Fruit fly (Drosophila melanogaster) whole organism, embryonic: ENCODE results near the gene Grik.
A peak's percentile ranks its signal among the peaks of the same experiment; 100 is the strongest.

ENCODE experiments used
- CG11504 ChIP-seq: fragments of 200-800 bp; sonication (Bioruptor generic); optimal IDR thresholded peaks from 3 replicates; lab custom pipeline; 2019; ENCODE audit warnings: missing biosample characterization, mild to moderate bottlenecking, missing genetic modification characterization, moderate library complexity
- CG12391 ChIP-seq: fragments of 200-800 bp; sonication (Bioruptor generic); optimal IDR thresholded peaks from 3 replicates; lab custom pipeline; 2018; ENCODE audit warnings: missing biosample characterization, mild to moderate bottlenecking, missing genetic modification characterization, moderate library complexity
- CG13775 ChIP-seq: fragments of 200-800 bp; sonication (Bioruptor generic); optimal IDR thresholded peaks from 3 replicates; lab custom pipeline; 2017; ENCODE audit warnings: missing biosample characterization, mild to moderate bottlenecking, missing genetic modification characterization
- CG14014 ChIP-seq: fragments of 200-800 bp; sonication (Bioruptor generic); IDR thresholded peaks from 2 replicates; pipeline ENCODE4 v1.3.6; 2022; ENCODE audit warnings: missing biosample characterization, missing genetic modification characterization
- CG17912 ChIP-seq: fragments of 200-800 bp; sonication (Bioruptor generic); optimal IDR thresholded peaks from 2 replicates; lab custom pipeline; 2018; ENCODE audit warnings: missing biosample characterization, mild to moderate bottlenecking, missing genetic modification characterization
- CG18599 ChIP-seq: fragments of 200-800 bp; sonication (Bioruptor generic); optimal IDR thresholded peaks from 3 replicates; lab custom pipeline; 2017; ENCODE audit warnings: missing biosample characterization, missing genetic modification characterization, mild to moderate bottlenecking, moderate library complexity, missing genetic modification reagents
- CG2202 ChIP-seq: fragments of 200-800 bp; sonication (Bioruptor generic); optimal IDR thresholded peaks from 2 replicates; lab custom pipeline; 2018; ENCODE audit warnings: missing biosample characterization, mild to moderate bottlenecking, missing genetic modification characterization
- CG2678 ChIP-seq: fragments of 200-800 bp; sonication (Bioruptor generic); optimal IDR thresholded peaks from 3 replicates; lab custom pipeline; 2019; ENCODE audit warnings: missing biosample characterization, mild to moderate bottlenecking, missing genetic modification characterization, moderate library complexity
- CG3847 ChIP-seq: fragments of 200-800 bp; sonication (Bioruptor generic); IDR thresholded peaks from 2 replicates; pipeline ENCODE4 v1.3.6; 2022; ENCODE audit warnings: missing biosample characterization, missing genetic modification characterization
- CG5953 ChIP-seq: fragments of 200-800 bp; sonication (Bioruptor generic); IDR thresholded peaks from 2 replicates; pipeline ENCODE4 v1.3.6; 2022; ENCODE audit warnings: missing biosample characterization, missing genetic modification characterization
- CG6765 ChIP-seq: fragments of 200-800 bp; sonication (Bioruptor generic); optimal IDR thresholded peaks from 3 replicates; lab custom pipeline; 2017; ENCODE audit warnings: missing biosample characterization, mild to moderate bottlenecking, missing genetic modification characterization
- CG7556 ChIP-seq: fragments of 200-800 bp; sonication (Bioruptor generic); optimal IDR thresholded peaks from 2 replicates; lab custom pipeline; 2017; ENCODE audit warnings: missing biosample characterization, mild to moderate bottlenecking, missing genetic modification characterization
- CG7839 ChIP-seq: fragments of 200-800 bp; sonication (Bioruptor generic); optimal IDR thresholded peaks from 3 replicates; lab custom pipeline; 2018; ENCODE audit warnings: missing biosample characterization, mild to moderate bottlenecking, missing genetic modification characterization, moderate library complexity
- CG9932 ChIP-seq: fragments of 200-800 bp; sonication (Bioruptor generic); IDR thresholded peaks from 2 replicates; pipeline ENCODE4 v1.3.6; 2022; ENCODE audit warnings: missing biosample characterization, missing genetic modification characterization
- Dad ChIP-seq: fragments of 200-800 bp; sonication (Bioruptor generic); optimal IDR thresholded peaks from 3 replicates; lab custom pipeline; 2016; ENCODE audit warnings: missing biosample characterization, missing genetic modification characterization
- HLH54F ChIP-seq: fragments of 200-800 bp; sonication (Bioruptor generic); optimal IDR thresholded peaks from 3 replicates; lab custom pipeline; 2016; ENCODE audit warnings: missing biosample characterization, missing genetic modification characterization
- Hand ChIP-seq: fragments of 200-800 bp; sonication (Bioruptor generic); optimal IDR thresholded peaks from 2 replicates; lab custom pipeline; 2017; ENCODE audit warnings: mild to moderate bottlenecking, missing biosample characterization, missing genetic modification reagents, missing genetic modification characterization
- Hey ChIP-seq: fragments of 200-800 bp; sonication (Bioruptor generic); optimal IDR thresholded peaks from 3 replicates; lab custom pipeline; 2018; ENCODE audit warnings: missing biosample characterization, mild to moderate bottlenecking, missing genetic modification characterization
- Hr51 ChIP-seq, 2 experiments: fragments of 200-800 bp; sonication (Bioruptor generic); optimal IDR thresholded peaks; 2 replicates in 1 of 2; 3 replicates in 1 of 2; lab custom pipeline; 2016 to 2018; ENCODE audit warnings: missing biosample characterization in 2 of 2, missing genetic modification characterization in 2 of 2, mild to moderate bottlenecking in 1 of 2, moderate library complexity in 1 of 2
- Lpt ChIP-seq: fragments of >200 bp; optimal IDR thresholded peaks from 2 replicates; lab custom pipeline; 2018; ENCODE audit warnings: missing biosample characterization, missing genetic modification characterization
- Med ChIP-seq: fragments of 200-800 bp; sonication (Bioruptor generic); peaks from one replicate; lab custom pipeline; 2016; ENCODE audit warnings: missing biosample characterization, missing genetic modification characterization, mild to moderate bottlenecking, inconsistent platforms, moderate library complexity
- Sin3A ChIP-seq: fragments of >200 bp; optimal IDR thresholded peaks from 2 replicates; lab custom pipeline; 2018
- Sox102F ChIP-seq: fragments of 200-800 bp; sonication (Bioruptor generic); optimal IDR thresholded peaks from 2 replicates; lab custom pipeline; 2018; ENCODE audit warnings: missing biosample characterization, mild to moderate bottlenecking, missing genetic modification characterization, moderate library complexity
- ara ChIP-seq: fragments of 200-800 bp; sonication (Bioruptor generic); IDR thresholded peaks from 2 replicates; pipeline ENCODE4 v1.3.6; 2022; ENCODE audit warnings: missing biosample characterization, missing genetic modification characterization
- ash1 ChIP-seq: fragments of 200-800 bp; sonication (Bioruptor generic); optimal IDR thresholded peaks from 2 replicates; lab custom pipeline; 2018; ENCODE audit warnings: missing biosample characterization, mild to moderate bottlenecking, missing genetic modification characterization
- cato ChIP-seq: fragments of 200-800 bp; sonication (Bioruptor generic); optimal IDR thresholded peaks from 2 replicates; lab custom pipeline; 2016; ENCODE audit warnings: missing biosample characterization, missing genetic modification characterization, borderline replicate concordance
- dimm ChIP-seq: fragments of 200-800 bp; sonication (Bioruptor generic); IDR thresholded peaks from 2 replicates; pipeline ENCODE4 v1.3.6; 2022; ENCODE audit warnings: missing biosample characterization, missing genetic modification characterization
- dpn ChIP-seq, 2 experiments: fragments of 200-800 bp; sonication (Bioruptor generic); optimal IDR thresholded peaks; 3 replicates each; lab custom pipeline; 2016; ENCODE audit warnings: missing biosample characterization in 2 of 2, missing genetic modification characterization in 2 of 2
- dysf ChIP-seq: fragments of 200-800 bp; sonication (Bioruptor generic); IDR thresholded peaks from 3 replicates; pipeline ENCODE4 v1.3.6; 2022; ENCODE audit warnings: missing biosample characterization, missing genetic modification characterization
- fd3F ChIP-seq: fragments of 200-800 bp; sonication (Bioruptor generic); optimal IDR thresholded peaks from 2 replicates; lab custom pipeline; 2018; ENCODE audit warnings: missing biosample characterization, mild to moderate bottlenecking, missing genetic modification characterization, moderate library complexity
- gem ChIP-seq: fragments of 200-800 bp; sonication (Bioruptor generic); optimal IDR thresholded peaks from 2 replicates; lab custom pipeline; 2019; ENCODE audit warnings: missing biosample characterization, mild to moderate bottlenecking, missing genetic modification characterization, moderate library complexity
- grau ChIP-seq: fragments of 200-800 bp; optimal IDR thresholded peaks from 3 replicates; lab custom pipeline; 2019; ENCODE audit warnings: missing biosample characterization, mild to moderate bottlenecking, missing genetic modification characterization, moderate library complexity
- ham ChIP-seq: fragments of 200-800 bp; sonication (Bioruptor generic); IDR thresholded peaks from 2 replicates; pipeline ENCODE4 v1.3.6; 2022; ENCODE audit warnings: missing biosample characterization, missing genetic modification characterization
- klu ChIP-seq: fragments of 200-800 bp; sonication (Bioruptor generic); IDR thresholded peaks from 2 replicates; pipeline ENCODE4 v1.3.6; 2022; ENCODE audit warnings: missing biosample characterization, missing genetic modification characterization
- lilli ChIP-seq: fragments of 200-800 bp; sonication (Bioruptor generic); optimal IDR thresholded peaks from 3 replicates; lab custom pipeline; 2016; ENCODE audit warnings: missing biosample characterization, missing genetic modification characterization
- lov ChIP-seq, 2 experiments: fragments of 200-800 bp in 1 of 2; fragments of >200 bp in 1 of 2; sonication (Bioruptor generic) in 1 of 2; IDR thresholded peaks in 1 of 2; optimal IDR thresholded peaks in 1 of 2; 2 replicates in 1 of 2; 3 replicates in 1 of 2; pipeline versions ENCODE4 v1.3.6 to Lab custom; 2017 to 2022; ENCODE audit warnings: missing biosample characterization in 1 of 2, missing genetic modification characterization in 1 of 2
- nau ChIP-seq: fragments of 200-800 bp; sonication (Bioruptor generic); optimal IDR thresholded peaks from 3 replicates; lab custom pipeline; 2017; ENCODE audit warnings: missing biosample characterization, mild to moderate bottlenecking, missing genetic modification characterization, missing genetic modification reagents
- nmo ChIP-seq: fragments of 200-800 bp; sonication (Bioruptor generic); optimal IDR thresholded peaks from 2 replicates; lab custom pipeline; 2018; ENCODE audit warnings: missing biosample characterization, mild to moderate bottlenecking, missing genetic modification characterization, moderate library complexity
- odd ChIP-seq: fragments of 200-800 bp; sonication (Bioruptor generic); optimal IDR thresholded peaks from 2 replicates; lab custom pipeline; 2017; ENCODE audit warnings: missing biosample characterization, mild to moderate bottlenecking, missing genetic modification characterization
- onecut ChIP-seq: fragments of 200-800 bp; sonication (Bioruptor generic); IDR thresholded peaks from 2 replicates; pipeline ENCODE4 v1.3.6; 2022; ENCODE audit warnings: missing biosample characterization, missing genetic modification characterization
- p53 ChIP-seq: fragments of 200-800 bp; sonication (Bioruptor generic); optimal IDR thresholded peaks from 2 replicates; lab custom pipeline; 2016; ENCODE audit warnings: missing biosample characterization, missing genetic modification characterization
- ranshi ChIP-seq: fragments of 200-800 bp; sonication (Bioruptor generic); IDR thresholded peaks from 2 replicates; pipeline ENCODE4 v1.3.6; 2022; ENCODE audit warnings: missing biosample characterization, missing genetic modification characterization
- repo ChIP-seq: fragments of 200-800 bp; sonication (Bioruptor generic); optimal IDR thresholded peaks from 2 replicates; lab custom pipeline; 2016; ENCODE audit warnings: missing biosample characterization, missing genetic modification characterization
- sisA ChIP-seq: fragments of 200-800 bp; sonication (Bioruptor generic); IDR thresholded peaks from 2 replicates; pipeline ENCODE4 v1.3.6; 2022; ENCODE audit warnings: missing biosample characterization, missing genetic modification characterization
- sob ChIP-seq: fragments of 200-800 bp; sonication (Bioruptor generic); IDR thresholded peaks from 2 replicates; pipeline ENCODE4 v1.3.6; 2022; ENCODE audit warnings: missing biosample characterization, missing genetic modification characterization
- ssp ChIP-seq: fragments of 200-800 bp; sonication (Bioruptor generic); IDR thresholded peaks from 2 replicates; pipeline ENCODE4 v1.3.6; 2022; ENCODE audit warnings: missing biosample characterization, missing genetic modification characterization
- tin ChIP-seq: fragments of 200-800 bp; sonication (Bioruptor generic); optimal IDR thresholded peaks from 3 replicates; lab custom pipeline; 2016; ENCODE audit warnings: missing biosample characterization, missing genetic modification characterization
- vnd ChIP-seq: fragments of 200-800 bp; sonication (Bioruptor generic); IDR thresholded peaks from 3 replicates; pipeline ENCODE4 v1.3.6; 2022; ENCODE audit warnings: missing biosample characterization, missing genetic modification characterization; ENCODE audit not compliant: partially characterized antibody
- wor ChIP-seq: fragments of 200-800 bp; sonication (Bioruptor generic); IDR thresholded peaks from 2 replicates; pipeline ENCODE4 v1.3.6; 2022; ENCODE audit warnings: missing biosample characterization, missing genetic modification characterization
- zfh2 ChIP-seq: fragments of 200-800 bp; sonication (Bioruptor generic); optimal IDR thresholded peaks from 2 replicates; lab custom pipeline; 2016; ENCODE audit warnings: missing biosample characterization, missing genetic modification characterization

The Grik gene

DNA sequence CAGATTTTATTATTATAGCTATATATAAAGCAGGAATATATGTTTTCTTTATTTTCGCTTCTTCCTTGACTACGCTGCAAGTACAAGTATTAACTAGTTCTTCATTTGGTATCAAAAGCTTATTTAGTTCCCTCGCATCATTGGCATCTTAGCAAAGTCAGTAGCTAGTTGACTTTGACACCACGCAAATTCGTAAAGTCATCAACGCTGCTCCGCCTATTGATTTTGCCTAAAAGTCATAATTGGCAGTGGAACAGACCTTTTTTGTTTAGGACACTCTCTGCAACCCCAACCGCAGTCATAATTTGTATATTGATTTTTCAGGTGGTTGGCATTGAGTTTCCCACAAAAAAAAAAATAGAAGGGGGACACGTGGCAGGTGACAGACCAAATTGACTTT is 53.4 kb downstream of the Grik start (continued):
- peak; percentile 68 for TF ChIP-seq onecut
- no peak for TF ChIP-seq ara (GFP tag; lab: Robert Waterston, UW)
- no peak for TF ChIP-seq CG3847 (GFP tag; lab: Robert Waterston, UW)
- TF ChIP-seq CG12391 (tag; lab: Kevin White, UChicago) = no peak
- TF ChIP-seq sisA = no peak
- no peak for TF ChIP-seq zfh2 (GFP tag; lab: Kevin White, UChicago)
- no peak for TF ChIP-seq dimm (GFP tag; lab: Robert Waterston, UW)
- no peak for TF ChIP-seq CG13775 (GFP tag; lab: Kevin White, UChicago)
- TF ChIP-seq repo = no peak
- no peak for TF ChIP-seq Sin3A (lab: Kevin White, UChicago)
- TF ChIP-seq Dad = no peak
- no peak for TF ChIP-seq tin (GFP tag; lab: Kevin White, UChicago)
- 0 out of 2 replicates have a peak, but pooled peaks have one; percentile 9 for TF ChIP-seq sob
- TF ChIP-seq ssp = no peak
- TF ChIP-seq Lpt (GFP tag; lab: Kevin White, UChicago) = no peak
- no peak for TF ChIP-seq nau (GFP tag; lab: Kevin White, UChicago)
- no peak for TF ChIP-seq odd
- no peak for TF ChIP-seq p53 (GFP tag; lab: Kevin White, UChicago)
- TF ChIP-seq Med (GFP tag; lab: Kevin White, UChicago) = peak; percentile 69
- no peak for TF ChIP-seq cato (GFP tag; lab: Kevin White, UChicago)

- TF ChIP-seq vnd (no peak), CG7839 (tag; lab: Kevin White, UChicago) (peak; percentile 4), HLH54F (peak; percentile 8), gem (tag; lab: Kevin White, UChicago) (peak; percentile 23), dpn (GFP tag; optimal IDR thresholded peaks at IDR 0.05; lab: Kevin White, UChicago) (peak in 1 of 2 experiments; percentile 9), nmo (GFP tag; lab: Kevin White, UChicago) (peak; percentile 8), dysf (GFP tag; lab: Robert Waterston, UW) (peak; percentile 24; the same call in 1 of the 3 replicates), CG14014 (GFP tag; lab: Robert Waterston, UW) (peak; percentile 29; the same call in 1 of the 2 replicates), CG18599 (GFP tag; lab: Kevin White, UChicago) (peak; percentile 50), klu (no peak), CG6765 (peak; percentile 10), CG2202 (tag; lab: Kevin White, UChicago) (no peak), lilli (peak; percentile 6), ranshi (no peak), fd3F (GFP tag; lab: Kevin White, UChicago) (no peak), ham (GFP tag; lab: Robert Waterston, UW) (no peak), wor (GFP tag; lab: Robert Waterston, UW) (no peak), CG17912 (GFP tag; lab: Kevin White, UChicago) (no peak), CG11504 (tag; lab: Kevin White, UChicago) (peak; percentile 1), CG9932 (GFP tag; lab: Robert Waterston, UW) (0 out of 2 replicates have a peak, but pooled peaks have one; percentile 5), Sox102F (peak; percentile 4), CG2678 (tag; lab: Kevin White, UChicago) (peak; percentile 45), lov (optimal IDR thresholded peaks at IDR 0.05; lab: Kevin White, UChicago) (no peak), lov (GFP tag; IDR thresholded peaks at IDR 0.05; lab: Robert Waterston, UW) (no peak), grau (tag; lab: Kevin White, UChicago) (peak; percentile 20), Hr51 (GFP tag; optimal IDR thresholded peaks at IDR 0.05; lab: Kevin White, UChicago) (peak in 1 of 2 experiments; percentile 26), CG5953 (GFP tag; lab: Robert Waterston, UW) (no peak), Hey (tag; lab: Kevin White, UChicago) (no peak), CG7556 (GFP tag; lab: Kevin White, UChicago) (peak; percentile 40), Hand (GFP tag; lab: Kevin White, UChicago) (peak; percentile 44), ash1 (GFP tag; lab: Kevin White, UChicago) (no peak)
Observed at dm6 chr3R:20955932-20956636, 54.3 kb downstream of the Grik start.
